Fruit fly (Drosophila melanogaster) whole organism, embryonic: ENCODE measurements around the gene ebd1.

Experiments used
- Atf3 ChIP-seq: fragments of 200-800 bp; sonication (Bioruptor generic); optimal IDR thresholded peaks from 3 replicates; lab custom pipeline; 2016; ENCODE audit warnings: missing biosample characterization, missing genetic modification characterization
- CG11247 ChIP-seq: fragments of 200-800 bp; sonication (Bioruptor generic); IDR thresholded peaks from 2 replicates; pipeline ENCODE4 v1.3.6; 2022; ENCODE audit warnings: missing biosample characterization, missing genetic modification characterization
- CG12071 ChIP-seq: fragments of 200-800 bp; sonication (Bioruptor generic); optimal IDR thresholded peaks from 3 replicates; lab custom pipeline; 2018; ENCODE audit warnings: missing biosample characterization, mild to moderate bottlenecking, missing genetic modification characterization
- CG12104 ChIP-seq: fragments of 200-800 bp; sonication (Bioruptor generic); optimal IDR thresholded peaks from 3 replicates; lab custom pipeline; 2016; ENCODE audit warnings: missing biosample characterization, missing genetic modification characterization
- CG12299 ChIP-seq: fragments of 200-800 bp; sonication (Bioruptor generic); optimal IDR thresholded peaks from 2 replicates; lab custom pipeline; 2018; ENCODE audit warnings: missing biosample characterization, mild to moderate bottlenecking, missing genetic modification characterization
- CG12391 ChIP-seq: fragments of 200-800 bp; sonication (Bioruptor generic); optimal IDR thresholded peaks from 3 replicates; lab custom pipeline; 2018; ENCODE audit warnings: missing biosample characterization, mild to moderate bottlenecking, missing genetic modification characterization, moderate library complexity
- CG13424 ChIP-seq: fragments of 200-800 bp; sonication (Bioruptor generic); optimal IDR thresholded peaks from 2 replicates; lab custom pipeline; 2019; ENCODE audit warnings: missing biosample characterization, mild to moderate bottlenecking, missing genetic modification characterization, moderate library complexity
- CG13894 ChIP-seq: fragments of 200-800 bp; sonication (Bioruptor generic); optimal IDR thresholded peaks from 3 replicates; lab custom pipeline; 2018; ENCODE audit warnings: missing biosample characterization, mild to moderate bottlenecking, missing genetic modification characterization, moderate library complexity
- CG1603 ChIP-seq: fragments of 200-800 bp; sonication (Bioruptor generic); optimal IDR thresholded peaks from 2 replicates; lab custom pipeline; 2019; ENCODE audit warnings: missing biosample characterization, mild to moderate bottlenecking, missing genetic modification characterization, moderate library complexity
- CG16813 ChIP-seq: fragments of 200-800 bp; sonication (Bioruptor generic); IDR thresholded peaks from 3 replicates; pipeline ENCODE4 v1.3.6; 2022; ENCODE audit warnings: missing biosample characterization, missing genetic modification characterization; ENCODE audit not compliant: partially characterized antibody
- CG18011 ChIP-seq: fragments of 200-800 bp; sonication (Bioruptor generic); optimal IDR thresholded peaks from 2 replicates; lab custom pipeline; 2017; ENCODE audit warnings: missing biosample characterization, missing genetic modification characterization, mild to moderate bottlenecking, moderate library complexity, missing genotype
- CG31224 ChIP-seq: fragments of 200-800 bp; sonication (Bioruptor generic); IDR thresholded peaks from 2 replicates; pipeline ENCODE4 v1.3.6; 2022; ENCODE audit warnings: missing biosample characterization, missing genetic modification characterization
- CG3281 ChIP-seq: fragments of 200-800 bp; sonication (Bioruptor generic); optimal IDR thresholded peaks from 3 replicates; lab custom pipeline; 2017; ENCODE audit warnings: missing biosample characterization, mild to moderate bottlenecking, missing genetic modification characterization
- CG3726 ChIP-seq: fragments of 200-800 bp; sonication (Bioruptor generic); IDR thresholded peaks from 3 replicates; pipeline ENCODE4, ENCODE4 v1.3.6; 2022; ENCODE audit warnings: missing biosample characterization, missing genetic modification characterization
- CG5953 ChIP-seq: fragments of 200-800 bp; sonication (Bioruptor generic); IDR thresholded peaks from 2 replicates; pipeline ENCODE4 v1.3.6; 2022; ENCODE audit warnings: missing biosample characterization, missing genetic modification characterization
- Dek ChIP-seq: fragments of 200-800 bp; sonication (Bioruptor generic); optimal IDR thresholded peaks from 3 replicates; lab custom pipeline; 2019; ENCODE audit warnings: missing biosample characterization, mild to moderate bottlenecking, missing genetic modification characterization, moderate library complexity
- Fer3 ChIP-seq: fragments of 200-800 bp; sonication (Bioruptor generic); optimal IDR thresholded peaks from 2 replicates; lab custom pipeline; 2018; ENCODE audit warnings: missing biosample characterization, mild to moderate bottlenecking, missing genetic modification characterization, moderate library complexity
- H2.0 ChIP-seq: fragments of 200-800 bp; sonication (Bioruptor generic); IDR thresholded peaks from 2 replicates; pipeline ENCODE4 v1.3.6; 2022; ENCODE audit warnings: missing biosample characterization, missing genetic modification characterization
- Hand ChIP-seq: fragments of 200-800 bp; sonication (Bioruptor generic); optimal IDR thresholded peaks from 2 replicates; lab custom pipeline; 2017; ENCODE audit warnings: mild to moderate bottlenecking, missing biosample characterization, missing genetic modification reagents, missing genetic modification characterization
- Hr3 ChIP-seq: fragments of 200-800 bp; sonication (Bioruptor generic); optimal IDR thresholded peaks from 3 replicates; lab custom pipeline; 2016; ENCODE audit warnings: missing biosample characterization, missing genetic modification characterization
- Hsf ChIP-seq: fragments of 200-800 bp; sonication (Bioruptor generic); optimal IDR thresholded peaks from 3 replicates; lab custom pipeline; 2016; ENCODE audit warnings: missing biosample characterization, missing genetic modification characterization
- Lhr ChIP-seq: fragments of 200-800 bp; sonication (Bioruptor generic); optimal IDR thresholded peaks from 3 replicates; lab custom pipeline; 2017; ENCODE audit warnings: mild to moderate bottlenecking, missing biosample characterization, missing genetic modification reagents, missing genetic modification characterization
- Neu2 ChIP-seq: fragments of 200-800 bp; sonication (Bioruptor generic); optimal IDR thresholded peaks from 3 replicates; lab custom pipeline; 2016; ENCODE audit warnings: missing biosample characterization, missing genetic modification characterization, borderline replicate concordance
- Nf-YC ChIP-seq: fragments of 200-800 bp; optimal IDR thresholded peaks from 3 replicates; lab custom pipeline; 2019; ENCODE audit warnings: missing biosample characterization, mild to moderate bottlenecking, missing genetic modification characterization, moderate library complexity
- Oli ChIP-seq: fragments of 200-800 bp; sonication (Bioruptor generic); optimal IDR thresholded peaks from 2 replicates; lab custom pipeline; 2018; ENCODE audit warnings: missing biosample characterization, mild to moderate bottlenecking, missing genetic modification characterization, moderate library complexity
- Six4 ChIP-seq: fragments of 200-800 bp; sonication (Bioruptor generic); optimal IDR thresholded peaks from 2 replicates; lab custom pipeline; 2016; ENCODE audit warnings: missing biosample characterization, missing genetic modification characterization
- Sox100B ChIP-seq: fragments of 200-800 bp; sonication (Bioruptor generic); optimal IDR thresholded peaks from 3 replicates; lab custom pipeline; 2018; ENCODE audit warnings: missing biosample characterization, mild to moderate bottlenecking, missing genetic modification characterization
- Trl ChIP-seq, 3 experiments: fragments of >200 bp in 2 of 3; fragments of 200-800 bp in 1 of 3; sonication (Bioruptor generic) in 1 of 3; optimal IDR thresholded peaks; 2 replicates in 1 of 3; 3 replicates in 2 of 3; lab custom pipeline; 2016 to 2017; ENCODE audit warnings: missing biosample characterization in 1 of 3, missing genetic modification characterization in 1 of 3
- ap ChIP-seq: fragments of 200-800 bp; sonication (Bioruptor generic); IDR thresholded peaks from 2 replicates; pipeline ENCODE4 v1.3.6; 2022; ENCODE audit warnings: missing biosample characterization, missing genetic modification characterization
- bcd ChIP-seq: fragments of 200-800 bp; sonication (Bioruptor generic); optimal IDR thresholded peaks from 2 replicates; lab custom pipeline; 2017; ENCODE audit warnings: missing biosample characterization, mild to moderate bottlenecking, missing genetic modification characterization
- crc ChIP-seq: fragments of 200-800 bp; sonication (Bioruptor generic); optimal IDR thresholded peaks from 2 replicates; lab custom pipeline; 2016; ENCODE audit warnings: missing biosample characterization, missing genetic modification characterization
- dan ChIP-seq: fragments of 200-800 bp; sonication (Bioruptor generic); IDR thresholded peaks from 2 replicates; pipeline ENCODE4 v1.3.6; 2022; ENCODE audit warnings: missing biosample characterization, missing genetic modification characterization
- dysf ChIP-seq: fragments of 200-800 bp; sonication (Bioruptor generic); IDR thresholded peaks from 3 replicates; pipeline ENCODE4 v1.3.6; 2022; ENCODE audit warnings: missing biosample characterization, missing genetic modification characterization
- ems ChIP-seq: fragments of 200-800 bp; sonication (Bioruptor generic); optimal IDR thresholded peaks from 3 replicates; lab custom pipeline; 2016; ENCODE audit warnings: missing biosample characterization, missing genetic modification characterization
- eve ChIP-seq, 2 experiments: fragments of >200 bp; optimal IDR thresholded peaks; 2 replicates each; lab custom pipeline; 2017; ENCODE audit warnings: missing biosample characterization in 2 of 2, missing genetic modification characterization in 2 of 2
- ewg ChIP-seq: fragments of 200-800 bp; sonication (Bioruptor generic); optimal IDR thresholded peaks from 3 replicates; lab custom pipeline; 2017; ENCODE audit warnings: mild to moderate bottlenecking, missing biosample characterization, missing genetic modification reagents, missing genetic modification characterization
- fu2 ChIP-seq: fragments of 200-800 bp; sonication (Bioruptor generic); optimal IDR thresholded peaks from 2 replicates; lab custom pipeline; 2016; ENCODE audit warnings: missing biosample characterization, missing genetic modification characterization
- hbn ChIP-seq: fragments of 200-800 bp; sonication (Bioruptor generic); IDR thresholded peaks from 2 replicates; pipeline ENCODE4 v1.3.6; 2022; ENCODE audit warnings: missing biosample characterization, missing genetic modification characterization; ENCODE audit not compliant: partially characterized antibody
- hth ChIP-seq: fragments of >200 bp; optimal IDR thresholded peaks from 2 replicates; lab custom pipeline; 2017; ENCODE audit warnings: inconsistent platforms
- nerfin-2 ChIP-seq: fragments of 200-800 bp; sonication (Bioruptor generic); IDR thresholded peaks from 2 replicates; pipeline ENCODE4 v1.3.6; 2022; ENCODE audit warnings: missing biosample characterization, missing genetic modification characterization; ENCODE audit not compliant: partially characterized antibody
- odd ChIP-seq: fragments of 200-800 bp; sonication (Bioruptor generic); optimal IDR thresholded peaks from 2 replicates; lab custom pipeline; 2017; ENCODE audit warnings: missing biosample characterization, mild to moderate bottlenecking, missing genetic modification characterization
- prd ChIP-seq, 3 experiments: fragments of >200 bp in 2 of 3; fragments of 200-800 bp in 1 of 3; sonication (Bioruptor generic) in 1 of 3; optimal IDR thresholded peaks in 2 of 3; IDR thresholded peaks in 1 of 3; 2 replicates in 2 of 3; 3 replicates in 1 of 3; pipeline versions ENCODE4 v1.3.6 to Lab custom; 2017 to 2022; ENCODE audit warnings: missing biosample characterization in 1 of 3, missing genetic modification characterization in 1 of 3
- pum ChIP-seq: fragments of 200-800 bp; sonication (Bioruptor generic); optimal IDR thresholded peaks from 2 replicates; lab custom pipeline; 2016; ENCODE audit warnings: missing biosample characterization, missing genetic modification characterization
- salm ChIP-seq: fragments of 200-800 bp; sonication (Bioruptor generic); optimal IDR thresholded peaks from 2 replicates; lab custom pipeline; 2018; ENCODE audit warnings: missing biosample characterization, mild to moderate bottlenecking, missing genetic modification characterization
- slp2 ChIP-seq: fragments of 200-800 bp; sonication (Bioruptor generic); optimal IDR thresholded peaks from 2 replicates; lab custom pipeline; 2016; ENCODE audit warnings: missing biosample characterization, missing genetic modification characterization
- tin ChIP-seq: fragments of 200-800 bp; sonication (Bioruptor generic); optimal IDR thresholded peaks from 3 replicates; lab custom pipeline; 2016; ENCODE audit warnings: missing biosample characterization, missing genetic modification characterization
- toy ChIP-seq: fragments of 200-800 bp; sonication (Bioruptor generic); IDR thresholded peaks from 2 replicates; pipeline ENCODE4 v1.3.6; 2022; ENCODE audit warnings: missing biosample characterization, missing genetic modification characterization
- zf30C ChIP-seq: fragments of 200-800 bp; sonication (Bioruptor generic); optimal IDR thresholded peaks from 3 replicates; lab custom pipeline; 2018; ENCODE audit warnings: missing biosample characterization, mild to moderate bottlenecking, missing genetic modification characterization

Gene ebd1

dm6 chr3L:642146-642864, 43.0 kb downstream of the ebd1 start (continued):
- TF ChIP-seq CG31224 (GFP tag; lab: Robert Waterston, UW) = 0 out of 2 replicates have a peak, but pooled peaks have one; percentile 28
- TF ChIP-seq CG13424 = peak; percentile 71
- no peak for TF ChIP-seq hth
- TF ChIP-seq Sox100B (GFP tag; lab: Kevin White, UChicago) = peak; percentile 81
- peak; percentile 70 for TF ChIP-seq CG12391
- no peak for TF ChIP-seq Trl (optimal IDR thresholded peaks at IDR 0.05; lab: Kevin White, UChicago)
- TF ChIP-seq Trl (GFP tag; optimal IDR thresholded peaks at IDR 0.05; lab: Kevin White, UChicago) = no peak
- TF ChIP-seq tin (GFP tag; lab: Kevin White, UChicago) = peak; percentile 12
- no peak for TF ChIP-seq prd (optimal IDR thresholded peaks at IDR 0.05; lab: Kevin White, UChicago)
- TF ChIP-seq prd (GFP tag; IDR thresholded peaks at IDR 0.05; lab: Robert Waterston, UW) = peak; percentile 64; the same call in 2 of the 3 replicates
- no peak for TF ChIP-seq pum (GFP tag; lab: Kevin White, UChicago)
- no peak for TF ChIP-seq toy (GFP tag; lab: Robert Waterston, UW)
- no peak for TF ChIP-seq Atf3 (GFP tag; lab: Kevin White, UChicago)
- TF ChIP-seq CG18011 = peak; percentile 0
- TF ChIP-seq CG12071 (GFP tag; lab: Kevin White, UChicago) = no peak
- peak; percentile 26 for TF ChIP-seq salm (tag; lab: Kevin White, UChicago)
- TF ChIP-seq Six4 (GFP tag; lab: Kevin White, UChicago) = peak; percentile 7
- peak; percentile 32 for TF ChIP-seq Fer3 (tag; lab: Kevin White, UChicago)
- peak; percentile 84 for TF ChIP-seq zf30C (GFP tag; lab: Kevin White, UChicago)
- no peak for TF ChIP-seq CG13894 (tag; lab: Kevin White, UChicago)
- TF ChIP-seq CG3726 (GFP tag; lab: Robert Waterston, UW) = no peak
- no peak for TF ChIP-seq Hsf
- no peak for TF ChIP-seq crc
- TF ChIP-seq CG1603 (tag; lab: Kevin White, UChicago) = no peak
- TF ChIP-seq Nf-YC (tag; lab: Kevin White, UChicago) = peak; percentile 21
- TF ChIP-seq CG16813 (GFP tag; lab: Robert Waterston, UW) = no peak
- TF ChIP-seq nerfin-2 (GFP tag; lab: Robert Waterston, UW) = no peak
- TF ChIP-seq CG5953 (GFP tag; lab: Robert Waterston, UW) = no peak
- peak; percentile 41 for TF ChIP-seq Dek
- no peak for TF ChIP-seq Lhr (GFP tag; lab: Kevin White, UChicago)
- TF ChIP-seq bcd (GFP tag; lab: Kevin White, UChicago) = peak; percentile 48
- no peak for TF ChIP-seq Neu2 (GFP tag; lab: Kevin White, UChicago)
- TF ChIP-seq Hr3 (GFP tag; lab: Kevin White, UChicago) = peak; percentile 61
- TF ChIP-seq ems (GFP tag; lab: Kevin White, UChicago) = no peak
- peak; percentile 53 for TF ChIP-seq ewg (GFP tag; lab: Kevin White, UChicago)
- TF ChIP-seq Oli (tag; lab: Kevin White, UChicago) = peak; percentile 76
- no peak for TF ChIP-seq odd (GFP tag; lab: Kevin White, UChicago)
- no peak for TF ChIP-seq dan (GFP tag; lab: Robert Waterston, UW)
- TF ChIP-seq ap (GFP tag; lab: Robert Waterston, UW) = 0 out of 2 replicates have a peak, but pooled peaks have one; percentile 9
- TF ChIP-seq Hand (GFP tag; lab: Kevin White, UChicago) = no peak
- no peak for TF ChIP-seq slp2
- TF ChIP-seq hbn (GFP tag; lab: Robert Waterston, UW) = no peak
- no peak for TF ChIP-seq CG11247 (GFP tag; lab: Robert Waterston, UW)
- TF ChIP-seq CG3281 (GFP tag; lab: Kevin White, UChicago) = peak; percentile 63
- peak; percentile 41 for TF ChIP-seq CG12104
- TF ChIP-seq H2.0 (GFP tag; lab: Robert Waterston, UW) = no peak; the same call in 1 of the 2 replicates
- peak in 1 of 2 experiments; percentile 57 for TF ChIP-seq eve (GFP tag; optimal IDR thresholded peaks at IDR 0.05; lab: Kevin White, UChicago)
- no peak for TF ChIP-seq fu2 (GFP tag; lab: Kevin White, UChicago)
- no peak for TF ChIP-seq CG12299 (tag; lab: Kevin White, UChicago)
- TF ChIP-seq dysf (GFP tag; lab: Robert Waterston, UW) = peak; percentile 66
